2 worm cellular contexts compared by ENCODE assay signal in the genomic region with DNA sequence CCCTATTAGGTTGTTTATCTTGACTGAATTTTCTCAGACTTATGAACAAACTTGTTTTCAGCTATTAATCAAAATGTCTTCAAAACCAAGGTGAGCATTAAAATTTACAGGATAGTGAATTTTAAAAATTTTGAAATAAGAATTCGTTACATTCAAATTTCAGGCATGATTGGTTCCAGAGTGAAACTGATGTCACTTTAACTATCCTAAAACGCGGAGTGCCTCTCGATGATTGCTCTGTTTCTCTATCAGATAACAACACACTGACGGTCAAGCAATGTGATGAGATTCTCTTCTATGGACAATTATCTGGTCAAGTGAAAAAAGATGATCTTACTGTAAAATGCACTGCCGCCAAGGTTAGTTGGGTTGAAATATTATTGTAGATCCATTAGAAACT.
A peak's percentile ranks its signal among the peaks of the same experiment; 100 is the strongest.
TF ChIP-seq lines count a peak whose summit lies in the region.

A gene (plus strand): TSS at position 62 of the 400 bp plus-strand sequence.

TF ChIP-seq in whole organism, L4 larva, 104 proteins besides CTCF, POLR2A, EP300 and RAD21:
- TF ChIP-seq lir-3 (tag; optimal IDR thresholded peaks at IDR 0.05; lab: Kevin White, UChicago) (no peak), duxl-1 (tag; optimal IDR thresholded peaks at IDR 0.05; lab: Kevin White, UChicago; ENCODE audit: poor library complexity) (peak; percentile 17), mep-1 (tag; optimal IDR thresholded peaks at IDR 0.05; lab: Kevin White, UChicago) (peak; percentile 5), ama-1 (optimal IDR thresholded peaks at IDR 0.05; lab: Kevin White, UChicago) (peak; percentile 42), lin-38 (GFP tag; IDR thresholded peaks at IDR 0.05; lab: Robert Waterston, UW) (peak; percentile 53)

TF ChIP-seq in whole organism, young adult, 124 proteins besides CTCF, POLR2A, EP300 and RAD21 (continues in another document):
- no peak for TF ChIP-seq die-1 (tag; optimal IDR thresholded peaks at IDR 0.05; lab: Kevin White, UChicago)
- no peak for TF ChIP-seq cebp-1 (GFP tag; IDR thresholded peaks at IDR 0.05; lab: Robert Waterston, UW)
- no peak for TF ChIP-seq cebp-1 (tag; optimal IDR thresholded peaks at IDR 0.05; lab: Kevin White, UChicago)
- no peak for TF ChIP-seq lin-40 (tag; optimal IDR thresholded peaks at IDR 0.05; lab: Kevin White, UChicago)
- peak; percentile 74; the same call in 1 of the 2 replicates for TF ChIP-seq madf-3 (GFP tag; IDR thresholded peaks at IDR 0.05; lab: Robert Waterston, UW)
- TF ChIP-seq F49E8.2 (tag; optimal IDR thresholded peaks at IDR 0.05; lab: Kevin White, UChicago; ENCODE audit: insufficient read depth) = no peak
- TF ChIP-seq nhr-120 (GFP tag; IDR thresholded peaks at IDR 0.05; lab: Robert Waterston, UW) = no peak
- TF ChIP-seq B0336.3 (GFP tag; IDR thresholded peaks at IDR 0.05; lab: Robert Waterston, UW) = 0 out of 2 replicates have a peak, but pooled peaks have one; percentile 15
- no peak for TF ChIP-seq zim-3 (tag; optimal IDR thresholded peaks at IDR 0.05; lab: Kevin White, UChicago)
- no peak for TF ChIP-seq Y95B8A.8 (GFP tag; IDR thresholded peaks at IDR 0.05; lab: Robert Waterston, UW)
- TF ChIP-seq ekl-4 (GFP tag; IDR thresholded peaks at IDR 0.05; lab: Robert Waterston, UW) = peak; percentile 50; the same call in 1 of the 2 replicates
- TF ChIP-seq hmg-1.2 (GFP tag; IDR thresholded peaks at IDR 0.05; lab: Robert Waterston, UW) = no peak
- no peak for TF ChIP-seq tlf-1 (GFP tag; optimal IDR thresholded peaks at IDR 0.05; lab: Kevin White, UChicago)
- no peak for TF ChIP-seq F33H1.4 (GFP tag; IDR thresholded peaks at IDR 0.05; lab: Robert Waterston, UW)
- TF ChIP-seq pbrm-1 (GFP tag; IDR thresholded peaks at IDR 0.05; lab: Robert Waterston, UW) = no peak
- no peak for TF ChIP-seq akir-1 (GFP tag; optimal IDR thresholded peaks at IDR 0.05; lab: Kevin White, UChicago)
- TF ChIP-seq ztf-18 (tag; optimal IDR thresholded peaks at IDR 0.05; lab: Kevin White, UChicago) = no peak
- no peak for TF ChIP-seq mes-4 (tag; optimal IDR thresholded peaks at IDR 0.05; lab: Kevin White, UChicago)
- no peak for TF ChIP-seq ceh-40 (GFP tag; IDR thresholded peaks at IDR 0.05; lab: Robert Waterston, UW)
- TF ChIP-seq ets-4 (GFP tag; optimal IDR thresholded peaks at IDR 0.05; lab: Kevin White, UChicago) = no peak
- no peak for TF ChIP-seq unc-62 (GFP tag; optimal IDR thresholded peaks at IDR 0.05; lab: Kevin White, UChicago)
- TF ChIP-seq dpff-1 (tag; optimal IDR thresholded peaks at IDR 0.05; lab: Kevin White, UChicago) = no peak
- TF ChIP-seq rcor-1 (GFP tag; IDR thresholded peaks at IDR 0.05; lab: Robert Waterston, UW) = no peak
- TF ChIP-seq F22D6.2 (tag; optimal IDR thresholded peaks at IDR 0.05; lab: Kevin White, UChicago) = no peak
- TF ChIP-seq mxl-1 (tag; optimal IDR thresholded peaks at IDR 0.05; lab: Kevin White, UChicago) = no peak
- no peak for TF ChIP-seq rec-8 (tag; optimal IDR thresholded peaks at IDR 0.05; lab: Kevin White, UChicago)
- no peak for TF ChIP-seq ztf-6 (GFP tag; IDR thresholded peaks at IDR 0.05; lab: Robert Waterston, UW)
- no peak for TF ChIP-seq xnd-1 (tag; optimal IDR thresholded peaks at IDR 0.05; lab: Kevin White, UChicago)
- no peak for TF ChIP-seq tbx-9 (tag; optimal IDR thresholded peaks at IDR 0.05; lab: Kevin White, UChicago; ENCODE audit: borderline replicate concordance)
- TF ChIP-seq cebp-2 (GFP tag; IDR thresholded peaks at IDR 0.05; lab: Robert Waterston, UW) = no peak
- TF ChIP-seq egl-44 (GFP tag; IDR thresholded peaks at IDR 0.05; lab: Robert Waterston, UW) = no peak
- no peak for TF ChIP-seq lsy-27 (tag; optimal IDR thresholded peaks at IDR 0.05; lab: Kevin White, UChicago; ENCODE audit: borderline replicate concordance, insufficient read depth)
- no peak for TF ChIP-seq attf-6 (GFP tag; IDR thresholded peaks at IDR 0.05; lab: Robert Waterston, UW)
- TF ChIP-seq attf-3 (GFP tag; conservative IDR thresholded peaks at IDR 0.05; lab: Robert Waterston, UW) = no peak
- no peak for TF ChIP-seq somi-1 (GFP tag; optimal IDR thresholded peaks at IDR 0.05; lab: Kevin White, UChicago)
- no peak for TF ChIP-seq aptf-2 (GFP tag; conservative IDR thresholded peaks at IDR 0.05; lab: Robert Waterston, UW)
- TF ChIP-seq efl-1 (GFP tag; optimal IDR thresholded peaks at IDR 0.05; lab: Kevin White, UChicago) = no peak
- TF ChIP-seq ceh-27 (GFP tag; optimal IDR thresholded peaks at IDR 0.05; lab: Kevin White, UChicago) = no peak
- no peak for TF ChIP-seq nfya-1 (tag; optimal IDR thresholded peaks at IDR 0.05; lab: Kevin White, UChicago; ENCODE audit: borderline replicate concordance, insufficient read depth)
- no peak for TF ChIP-seq mcd-1 (GFP tag; IDR thresholded peaks at IDR 0.05; lab: Robert Waterston, UW)
- no peak for TF ChIP-seq sdz-38 (tag; optimal IDR thresholded peaks at IDR 0.05; lab: Kevin White, UChicago)
- TF ChIP-seq snpc-4 (GFP tag; optimal IDR thresholded peaks at IDR 0.05; lab: Kevin White, UChicago) = no peak
- no peak for TF ChIP-seq snpc-4 (tag; optimal IDR thresholded peaks at IDR 0.05; lab: Kevin White, UChicago)
- TF ChIP-seq ZK185.1 (tag; optimal IDR thresholded peaks at IDR 0.05; lab: Kevin White, UChicago; ENCODE audit: poor library complexity, severe bottlenecking) = no peak
- no peak for TF ChIP-seq C17E4.6 (GFP tag; IDR thresholded peaks at IDR 0.05; lab: Robert Waterston, UW)
- TF ChIP-seq nhr-90 (tag; optimal IDR thresholded peaks at IDR 0.05; lab: Kevin White, UChicago) = no peak
- TF ChIP-seq Y79H2A.3 (GFP tag; conservative IDR thresholded peaks at IDR 0.05; lab: Robert Waterston, UW) = 0 out of 2 replicates have a peak, but pooled peaks have one; percentile 43
- no peak for TF ChIP-seq gei-17 (GFP tag; optimal IDR thresholded peaks at IDR 0.05; lab: Kevin White, UChicago)
- peak; percentile 15 for TF ChIP-seq snpc-3.4 (tag; optimal IDR thresholded peaks at IDR 0.05; lab: Kevin White, UChicago)
- no peak for TF ChIP-seq K12H6.12 (tag; optimal IDR thresholded peaks at IDR 0.05; lab: Kevin White, UChicago)
- no peak for TF ChIP-seq Y53F4B.3 (GFP tag; IDR thresholded peaks at IDR 0.05; lab: Robert Waterston, UW)
- TF ChIP-seq Y56A3A.18 (GFP tag; IDR thresholded peaks at IDR 0.05; lab: Robert Waterston, UW) = no peak
- no peak for TF ChIP-seq F52B5.7 (tag; optimal IDR thresholded peaks at IDR 0.05; lab: Kevin White, UChicago)
- TF ChIP-seq nhr-179 (tag; optimal IDR thresholded peaks at IDR 0.05; lab: Kevin White, UChicago) = no peak
- TF ChIP-seq him-1 (tag; optimal IDR thresholded peaks at IDR 0.05; lab: Kevin White, UChicago) = no peak
- TF ChIP-seq lin-54 (GFP tag; optimal IDR thresholded peaks at IDR 0.05; lab: Kevin White, UChicago) = peak; percentile 5
- TF ChIP-seq let-607 (tag; optimal IDR thresholded peaks at IDR 0.05; lab: Kevin White, UChicago) = no peak
- no peak for TF ChIP-seq F37B4.10 (GFP tag; IDR thresholded peaks at IDR 0.05; lab: Robert Waterston, UW)
- no peak for TF ChIP-seq C06A6.2 (GFP tag; conservative IDR thresholded peaks at IDR 0.05; lab: Robert Waterston, UW)
- TF ChIP-seq F39B2.1 (GFP tag; IDR thresholded peaks at IDR 0.05; lab: Robert Waterston, UW) = 0 out of 2 replicates have a peak, but pooled peaks have one; percentile 50
- peak; percentile 51; the same call in 1 of the 2 replicates for TF ChIP-seq hsf-1 (GFP tag; IDR thresholded peaks at IDR 0.05; lab: Robert Waterston, UW)
- TF ChIP-seq Y53G8AR.9 (GFP tag; conservative IDR thresholded peaks at IDR 0.05; lab: Robert Waterston, UW) = 0 out of 2 replicates have a peak, but pooled peaks have one; percentile 63
- no peak for TF ChIP-seq B0261.1 (tag; optimal IDR thresholded peaks at IDR 0.05; lab: Kevin White, UChicago)
- no peak for TF ChIP-seq egl-18 (GFP tag; IDR thresholded peaks at IDR 0.05; lab: Robert Waterston, UW)
- no peak for TF ChIP-seq bed-1 (GFP tag; IDR thresholded peaks at IDR 0.05; lab: Robert Waterston, UW)
- TF ChIP-seq unc-130 (GFP tag; optimal IDR thresholded peaks at IDR 0.05; lab: Kevin White, UChicago) = no peak
- peak; percentile 20 for TF ChIP-seq hrde-1 (tag; optimal IDR thresholded peaks at IDR 0.05; lab: Kevin White, UChicago; ENCODE audit: borderline replicate concordance)
- no peak for TF ChIP-seq hlh-12 (tag; optimal IDR thresholded peaks at IDR 0.05; lab: Kevin White, UChicago)
- TF ChIP-seq snpc-1.3 (tag; optimal IDR thresholded peaks at IDR 0.05; lab: Kevin White, UChicago; ENCODE audit: insufficient read depth) = peak; percentile 49
- TF ChIP-seq sea-2 (GFP tag; IDR thresholded peaks at IDR 0.05; lab: Robert Waterston, UW) = no peak
- 0 out of 2 replicates have a peak, but pooled peaks have one; percentile 41 for TF ChIP-seq nfyb-1 (GFP tag; IDR thresholded peaks at IDR 0.05; lab: Robert Waterston, UW)
- no peak for TF ChIP-seq ztf-28 (GFP tag; IDR thresholded peaks at IDR 0.05; lab: Robert Waterston, UW)
- no peak for TF ChIP-seq bed-2 (GFP tag; IDR thresholded peaks at IDR 0.05; lab: Robert Waterston, UW)
- no peak for TF ChIP-seq zfh-2 (GFP tag; conservative IDR thresholded peaks at IDR 0.05; lab: Robert Waterston, UW)
- TF ChIP-seq nfya-2 (GFP tag; IDR thresholded peaks at IDR 0.05; lab: Robert Waterston, UW) = no peak
- no peak for TF ChIP-seq Y67H2A.10 (GFP tag; conservative IDR thresholded peaks at IDR 0.05; lab: Robert Waterston, UW)
- no peak for TF ChIP-seq B0019.2 (GFP tag; conservative IDR thresholded peaks at IDR 0.05; lab: Robert Waterston, UW)
- TF ChIP-seq F23B12.7 (tag; optimal IDR thresholded peaks at IDR 0.05; lab: Kevin White, UChicago; ENCODE audit: insufficient read depth) = no peak
- no peak for TF ChIP-seq ztf-26 (tag; optimal IDR thresholded peaks at IDR 0.05; lab: Kevin White, UChicago)
- TF ChIP-seq nhr-80 (tag; optimal IDR thresholded peaks at IDR 0.05; lab: Kevin White, UChicago) = no peak
- TF ChIP-seq nhr-27 (tag; optimal IDR thresholded peaks at IDR 0.05; lab: Kevin White, UChicago) = no peak
- no peak for TF ChIP-seq rpc-1 (optimal IDR thresholded peaks at IDR 0.05; lab: Kevin White, UChicago)
- TF ChIP-seq rpc-1 (tag; optimal IDR thresholded peaks at IDR 0.05; lab: Kevin White, UChicago) = no peak
